Fruit fly (Drosophila melanogaster) whole organism, adult: Measurements from ENCODE around the gene CG33271.

Source experiments
- CG12768 ChIP-seq: fragments of 200-800 bp; sonication (Bioruptor generic); optimal IDR thresholded peaks from 2 replicates; lab custom pipeline; 2017; ENCODE audit warnings: missing biosample characterization, missing genetic modification characterization, mild to moderate bottlenecking, moderate library complexity, missing genetic modification reagents
- CG14711 ChIP-seq: fragments of 200-800 bp; sonication (Bioruptor generic); optimal IDR thresholded peaks from 2 replicates; lab custom pipeline; 2018; ENCODE audit warnings: missing biosample characterization, mild to moderate bottlenecking, missing genetic modification characterization, moderate library complexity
- CG33017 ChIP-seq: fragments of 200-800 bp; sonication (Bioruptor generic); optimal IDR thresholded peaks from 2 replicates; lab custom pipeline; 2018; ENCODE audit warnings: missing biosample characterization, mild to moderate bottlenecking, missing genetic modification characterization, moderate library complexity
- CG7045 ChIP-seq: fragments of 200-800 bp; sonication (Bioruptor generic); optimal IDR thresholded peaks from 2 replicates; lab custom pipeline; 2017; ENCODE audit warnings: missing biosample characterization, mild to moderate bottlenecking, missing genetic modification characterization
- CG7101 ChIP-seq: fragments of 200-800 bp; sonication (Bioruptor generic); optimal IDR thresholded peaks from 2 replicates; lab custom pipeline; 2018; ENCODE audit warnings: missing biosample characterization, mild to moderate bottlenecking, missing genetic modification characterization, moderate library complexity
- Crg-1 ChIP-seq: fragments of 200-800 bp; sonication (Bioruptor generic); optimal IDR thresholded peaks from 2 replicates; lab custom pipeline; 2016; ENCODE audit warnings: missing biosample characterization, missing genetic modification characterization
- kay ChIP-seq: fragments of 200-800 bp; sonication (Bioruptor generic); peaks from one replicate; lab custom pipeline; 2016; ENCODE audit warnings: missing biosample characterization, missing genetic modification characterization, borderline replicate concordance
- pad ChIP-seq: fragments of 200-800 bp; sonication (Bioruptor generic); optimal IDR thresholded peaks from 3 replicates; lab custom pipeline; 2017; ENCODE audit warnings: missing biosample characterization, missing genetic modification characterization, mild to moderate bottlenecking, moderate library complexity, missing genetic modification reagents

DNA sequence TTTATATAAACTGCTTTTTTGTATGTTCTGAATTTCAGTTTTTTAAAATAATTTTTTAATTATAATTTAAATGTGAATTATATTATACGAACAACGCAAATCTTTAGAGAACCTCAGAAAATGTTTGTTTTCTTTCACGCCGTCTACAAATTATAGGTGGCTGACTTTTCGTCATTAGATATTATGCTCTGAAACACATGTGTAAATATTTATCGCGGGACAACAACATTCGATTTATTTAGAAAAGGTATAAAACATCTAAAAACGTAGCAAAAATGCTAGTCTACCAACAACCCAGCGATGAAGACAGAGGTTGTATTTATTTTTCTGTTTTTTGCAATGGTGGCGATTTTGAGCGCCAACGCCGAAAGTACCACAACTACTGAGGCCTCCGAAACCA, 32.5 kb upstream of the CG33271 start, which contains the start of gene CG42832:
- TF ChIP-seq pad (GFP tag; lab: Kevin White, UChicago) (no peak), CG12768 (GFP tag; lab: Kevin White, UChicago) (no peak), kay (GFP tag; lab: Kevin White, UChicago) (no peak), CG7101 (tag; lab: Kevin White, UChicago) (no peak), Crg-1 (GFP tag; lab: Kevin White, UChicago) (no peak), CG7045 (no peak), CG14711 (tag; lab: Kevin White, UChicago) (no peak), CG33017 (tag; lab: Kevin White, UChicago) (no peak)
